Fruit fly (Drosophila melanogaster) S2 (cell line): ENCODE measurements around the gene CG6345.

Experiments
- CG8478 ChIP-seq: fragments of >200 bp; optimal IDR thresholded peaks from 2 replicates; lab custom pipeline; 2018
- CTCF ChIP-seq, 2 experiments: fragments of >200 bp; optimal IDR thresholded peaks; 2 replicates each; lab custom pipeline; 2018

CG6345 gene

DNA sequence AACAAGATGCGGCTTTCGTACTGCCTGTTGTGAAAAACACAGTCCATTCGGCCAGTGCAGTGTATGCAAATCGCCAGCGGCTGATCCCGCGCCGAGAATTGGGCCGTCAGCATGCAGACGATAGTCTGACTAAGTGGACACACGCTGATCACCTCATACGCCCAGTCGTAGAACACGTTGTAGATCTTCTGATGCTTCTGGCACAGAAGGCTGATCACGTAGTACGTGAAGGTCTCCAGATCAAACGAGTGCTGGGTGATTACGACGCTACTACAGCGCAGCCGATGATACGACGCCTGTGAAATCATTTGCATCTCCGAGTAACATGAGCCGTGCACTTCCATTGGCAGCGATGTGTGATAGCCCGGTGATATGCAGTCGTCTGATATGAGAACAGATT lies 11.9 kb downstream of the CG6345 start:
- TF ChIP-seq CG8478 (lab: Kevin White, UChicago) (no peak), CTCF (optimal IDR thresholded peaks at IDR 0.05; lab: Kevin White, UChicago) (no peak)

DNA sequence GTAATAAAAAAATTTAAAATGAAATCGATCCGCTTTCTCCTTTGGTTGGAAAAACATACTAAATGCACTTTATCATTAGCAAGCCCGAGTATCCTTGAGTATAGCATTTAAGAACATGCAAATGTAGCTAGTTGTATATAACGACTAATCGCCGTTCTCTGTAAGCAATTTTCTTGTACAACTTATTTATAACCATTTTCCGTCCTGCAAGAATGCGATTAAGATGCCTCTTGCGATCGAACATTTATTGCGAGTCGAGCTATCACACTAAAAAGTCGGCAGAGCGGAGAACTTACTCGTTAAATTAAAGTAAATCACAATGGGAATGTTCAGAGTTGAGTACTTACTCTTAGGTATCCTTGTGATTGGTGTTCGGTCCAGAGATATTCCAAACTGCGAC lies 15.1 kb downstream of the CG6345 start, which contains the start of gene mthl11:
Gene mthl11, plus strand, starts transcription at position 301 of the 400 bp plus-strand sequence.
- TF ChIP-seq CG8478 (lab: Kevin White, UChicago) (no peak), CTCF (optimal IDR thresholded peaks at IDR 0.05; lab: Kevin White, UChicago) (no peak)

DNA sequence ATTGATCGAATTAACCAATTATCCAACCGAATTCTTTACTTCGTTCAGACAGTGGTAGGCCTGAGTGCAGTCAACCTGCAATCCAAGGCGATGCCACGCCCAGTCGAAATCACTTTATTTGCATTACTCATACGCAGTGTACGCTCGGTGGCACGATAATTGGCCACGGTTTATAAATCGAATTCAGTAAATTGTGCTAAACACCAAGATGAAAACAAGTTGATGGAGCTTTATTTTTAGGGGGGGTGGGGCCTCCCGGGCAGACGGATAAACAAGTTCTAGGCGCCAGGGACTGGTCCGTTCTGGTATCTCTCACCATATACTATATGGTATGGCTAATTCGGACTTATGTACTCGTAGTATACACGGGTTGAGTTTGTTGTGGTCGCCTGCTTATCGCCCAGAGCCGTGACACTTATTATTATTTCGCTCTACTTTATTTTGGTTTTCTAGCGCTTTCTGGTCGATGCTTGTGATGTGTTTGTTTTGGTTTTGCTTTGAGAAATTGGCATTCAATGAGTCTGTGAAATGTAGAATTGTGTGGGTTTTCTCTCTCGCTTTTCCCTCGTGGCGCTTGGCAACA lies 20.5 kb downstream of the CG6345 start:
- no peak for TF ChIP-seq CG8478 (lab: Kevin White, UChicago)
- TF ChIP-seq CTCF (optimal IDR thresholded peaks at IDR 0.05; lab: Kevin White, UChicago), result no peak

DNA sequence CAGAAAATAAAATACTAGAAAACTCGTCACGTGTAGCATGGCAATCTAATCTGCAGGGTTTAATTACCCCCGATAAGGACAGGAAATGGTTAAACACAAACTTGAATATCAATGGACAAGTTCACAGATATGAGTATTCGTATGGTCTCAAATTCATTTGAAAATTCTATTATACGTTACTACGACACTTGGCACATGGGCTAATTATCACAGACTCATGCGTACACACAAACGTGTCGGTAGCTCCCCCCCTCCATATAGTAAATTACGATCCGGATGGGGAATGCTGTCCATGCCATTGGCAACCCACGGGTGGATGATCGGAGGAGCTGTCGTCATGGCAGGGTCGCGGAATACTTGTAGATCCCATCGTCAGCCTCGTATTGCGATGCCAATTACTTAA lies 21.5 kb downstream of the CG6345 start:
- TF ChIP-seq CTCF (optimal IDR thresholded peaks at IDR 0.05; lab: Kevin White, UChicago) (no peak), CG8478 (lab: Kevin White, UChicago) (no peak)

DNA sequence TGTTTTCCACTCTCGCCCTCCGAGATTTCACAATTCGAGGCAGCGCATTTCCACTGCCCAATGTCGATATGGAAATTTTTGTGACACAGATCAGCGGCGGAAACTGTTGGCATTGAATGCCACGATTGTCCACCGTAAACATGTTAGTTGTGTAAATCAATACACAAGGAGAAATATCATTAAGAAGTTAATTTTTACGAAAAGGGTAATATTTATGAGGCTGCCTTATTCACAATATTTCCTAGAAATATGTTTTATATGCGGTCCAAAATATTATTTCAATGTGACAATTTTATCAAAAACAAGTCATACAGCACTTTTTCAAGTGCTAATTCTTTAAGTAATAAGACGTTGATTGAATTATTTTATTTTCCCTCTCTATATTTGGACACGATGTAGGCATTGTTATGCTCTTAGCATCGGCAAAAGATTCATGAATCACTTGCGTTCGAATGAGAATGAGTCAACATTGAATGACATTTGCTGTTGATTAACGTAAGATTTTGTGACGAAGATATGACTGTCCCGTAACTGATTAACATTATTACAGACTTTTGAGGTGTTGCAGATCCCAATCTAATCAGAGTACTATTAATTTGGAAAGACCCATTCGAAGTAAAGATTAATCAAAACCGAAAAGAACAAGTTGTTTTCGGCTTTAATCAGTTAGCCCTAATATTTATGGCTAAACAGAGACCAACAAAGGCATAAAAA lies 22.0 kb downstream of the CG6345 start:
- TF ChIP-seq CTCF (optimal IDR thresholded peaks at IDR 0.05; lab: Kevin White, UChicago), result no peak
- TF ChIP-seq CG8478 (lab: Kevin White, UChicago), result no peak

DNA sequence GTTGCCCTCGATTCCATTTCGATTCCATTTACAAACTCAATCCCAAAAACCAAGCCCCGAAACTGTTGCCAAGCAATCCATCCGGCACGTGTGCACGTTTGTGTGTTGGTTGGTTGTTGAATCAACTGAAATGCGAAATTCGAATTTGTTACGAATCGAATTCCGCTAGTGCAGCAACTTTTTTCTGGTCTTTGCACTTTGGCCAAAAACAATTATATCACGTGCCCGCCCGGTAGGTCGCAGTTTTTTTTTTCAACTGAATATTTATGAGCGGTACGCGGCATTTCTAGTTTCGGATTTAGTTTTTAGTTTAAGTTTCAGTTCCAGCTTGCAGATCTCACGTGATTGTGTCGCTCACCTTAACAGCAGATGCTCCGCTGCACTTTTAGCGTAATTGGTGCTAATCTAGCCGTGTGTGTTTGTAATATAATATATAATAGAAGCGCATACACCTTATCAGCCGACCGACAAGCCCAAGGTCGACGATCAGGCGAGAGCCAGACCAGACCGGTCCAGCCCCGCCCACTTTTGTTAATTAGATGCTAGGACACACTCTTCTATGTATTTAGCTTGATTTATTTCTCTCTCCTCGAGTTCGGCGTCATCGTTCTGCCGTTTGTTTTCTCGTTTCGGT lies 22.7 kb downstream of the CG6345 start:
- TF ChIP-seq CTCF (optimal IDR thresholded peaks at IDR 0.05; lab: Kevin White, UChicago) (no peak), CG8478 (lab: Kevin White, UChicago) (no peak)

DNA sequence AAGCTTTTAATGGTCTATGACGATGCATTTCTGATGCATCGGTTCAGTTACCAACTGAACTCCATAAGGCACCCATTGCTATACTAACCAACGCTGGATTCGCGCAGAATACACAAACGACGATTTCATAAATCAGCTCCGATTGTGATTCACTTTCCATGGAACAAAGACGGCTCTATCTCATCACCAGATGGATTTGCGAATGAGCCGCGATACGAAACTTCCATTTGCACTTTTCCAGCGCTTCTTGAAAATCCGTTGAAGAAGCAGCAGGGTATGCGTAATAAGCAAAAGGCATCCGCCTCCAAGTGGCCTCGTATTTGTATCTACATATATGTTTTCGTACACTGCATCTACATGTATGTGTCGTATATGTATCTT lies 23.3 kb downstream of the CG6345 start:
- TF ChIP-seq CG8478 (lab: Kevin White, UChicago), result no peak
- TF ChIP-seq CTCF (optimal IDR thresholded peaks at IDR 0.05; lab: Kevin White, UChicago), result no peak

DNA sequence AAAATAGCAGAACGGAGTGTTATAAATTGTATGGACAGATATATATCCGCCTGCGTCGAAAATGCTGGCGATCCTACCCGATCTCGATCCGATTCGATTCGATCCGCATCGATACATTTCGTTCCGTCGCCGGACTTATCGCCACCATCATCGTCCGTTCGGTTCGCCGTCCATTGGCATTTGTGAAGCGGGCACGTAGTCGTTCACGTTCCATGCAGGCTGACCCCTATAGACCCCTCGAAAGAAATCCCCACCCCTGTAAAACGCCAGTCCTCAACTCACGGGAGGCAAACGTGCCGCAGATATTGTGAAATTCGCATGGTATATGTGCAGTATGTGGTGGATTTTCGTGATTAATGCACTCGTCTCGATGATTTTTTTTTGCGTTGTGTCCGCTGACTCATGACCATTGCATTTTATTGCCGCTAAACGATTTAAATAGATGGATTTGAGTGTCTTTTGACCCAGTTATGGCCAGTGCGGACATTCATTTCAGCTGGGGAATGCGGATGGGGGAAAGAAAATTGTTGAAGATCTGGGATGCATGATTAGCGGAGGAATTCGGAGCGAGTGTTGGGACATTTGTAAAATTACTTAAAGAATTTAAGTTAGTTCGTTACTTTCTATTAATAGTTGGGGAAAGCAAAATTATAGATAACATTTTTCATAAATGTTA lies 23.8 kb downstream of the CG6345 start:
- TF ChIP-seq CG8478 (lab: Kevin White, UChicago) (no peak), CTCF (optimal IDR thresholded peaks at IDR 0.05; lab: Kevin White, UChicago) (no peak)

DNA sequence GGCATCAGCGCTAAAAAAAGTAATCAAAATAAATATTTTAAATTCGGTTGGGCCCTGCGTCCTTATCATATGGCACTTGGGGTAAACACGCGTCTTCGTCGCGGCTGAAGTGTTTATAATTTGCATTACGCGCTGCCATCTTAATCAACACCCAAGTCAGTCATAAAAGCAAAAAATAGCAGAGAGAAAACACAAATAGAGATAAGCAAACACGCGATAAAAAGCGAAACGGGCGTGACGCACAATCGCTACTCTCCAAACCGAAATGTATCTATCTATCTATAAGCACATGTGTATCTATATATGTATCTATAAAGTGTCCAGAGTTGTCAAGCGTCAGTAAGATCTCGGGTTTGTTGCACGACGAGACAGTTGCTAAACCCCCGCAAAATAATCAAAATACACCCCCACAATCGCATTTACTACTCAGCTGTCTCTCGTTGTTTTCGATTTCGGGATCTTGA lies 24.9 kb downstream of the CG6345 start:
- no peak for TF ChIP-seq CTCF (optimal IDR thresholded peaks at IDR 0.05; lab: Kevin White, UChicago)
- TF ChIP-seq CG8478 (lab: Kevin White, UChicago), result no peak

DNA sequence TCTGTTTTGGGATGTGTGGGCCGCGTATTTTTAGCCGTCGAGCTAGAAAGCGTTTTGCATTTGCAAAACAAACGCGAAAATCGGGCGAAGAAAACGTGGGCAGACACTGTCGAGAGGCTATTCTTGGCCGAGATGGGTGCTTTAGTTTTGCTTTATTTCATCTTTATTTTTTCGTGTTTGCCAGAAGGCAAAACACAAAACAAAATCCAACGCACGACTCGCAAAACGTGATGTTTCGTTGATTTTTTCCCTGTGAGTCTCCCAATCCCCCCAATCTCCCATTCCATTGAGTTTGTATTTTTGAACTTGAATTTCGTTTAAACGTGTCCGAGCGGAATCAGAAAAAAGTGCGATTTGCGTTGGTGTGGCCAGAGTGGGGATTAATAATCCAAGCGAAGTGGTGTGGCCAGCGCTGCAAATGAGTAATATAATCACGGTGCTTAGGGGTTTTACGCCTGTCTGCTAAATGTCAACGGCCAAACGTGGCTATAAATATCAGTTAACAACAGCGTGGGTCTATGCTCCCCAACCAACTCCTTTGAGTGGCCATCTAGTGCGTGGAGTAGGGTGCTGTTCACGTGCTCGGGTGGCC lies 25.9 kb downstream of the CG6345 start:
- no peak for TF ChIP-seq CTCF (optimal IDR thresholded peaks at IDR 0.05; lab: Kevin White, UChicago)
- no peak for TF ChIP-seq CG8478 (lab: Kevin White, UChicago)

DNA sequence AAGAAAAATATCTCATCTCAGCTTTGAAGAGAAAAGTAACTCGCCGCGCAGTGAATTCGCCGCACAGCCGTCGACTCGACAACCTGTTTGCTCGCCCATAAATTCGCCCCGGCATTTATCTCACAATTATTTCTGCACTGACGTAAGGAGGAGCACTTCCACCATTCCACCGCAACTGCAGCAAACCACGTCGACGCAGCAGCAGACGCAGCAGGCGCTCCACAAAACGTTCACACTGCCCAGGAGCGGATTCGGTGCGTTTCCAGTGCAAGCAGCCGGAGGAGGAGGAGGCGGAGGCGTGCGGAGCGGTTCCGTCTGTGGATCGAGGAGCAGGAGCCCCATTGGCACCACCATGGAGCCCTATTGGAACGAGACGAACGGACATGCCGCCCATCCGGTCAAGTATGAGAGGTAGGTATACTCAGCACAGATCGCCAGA lies 26.8 kb downstream of the CG6345 start:
- TF ChIP-seq CG8478 (lab: Kevin White, UChicago) (no peak), CTCF (optimal IDR thresholded peaks at IDR 0.05; lab: Kevin White, UChicago) (no peak)

DNA sequence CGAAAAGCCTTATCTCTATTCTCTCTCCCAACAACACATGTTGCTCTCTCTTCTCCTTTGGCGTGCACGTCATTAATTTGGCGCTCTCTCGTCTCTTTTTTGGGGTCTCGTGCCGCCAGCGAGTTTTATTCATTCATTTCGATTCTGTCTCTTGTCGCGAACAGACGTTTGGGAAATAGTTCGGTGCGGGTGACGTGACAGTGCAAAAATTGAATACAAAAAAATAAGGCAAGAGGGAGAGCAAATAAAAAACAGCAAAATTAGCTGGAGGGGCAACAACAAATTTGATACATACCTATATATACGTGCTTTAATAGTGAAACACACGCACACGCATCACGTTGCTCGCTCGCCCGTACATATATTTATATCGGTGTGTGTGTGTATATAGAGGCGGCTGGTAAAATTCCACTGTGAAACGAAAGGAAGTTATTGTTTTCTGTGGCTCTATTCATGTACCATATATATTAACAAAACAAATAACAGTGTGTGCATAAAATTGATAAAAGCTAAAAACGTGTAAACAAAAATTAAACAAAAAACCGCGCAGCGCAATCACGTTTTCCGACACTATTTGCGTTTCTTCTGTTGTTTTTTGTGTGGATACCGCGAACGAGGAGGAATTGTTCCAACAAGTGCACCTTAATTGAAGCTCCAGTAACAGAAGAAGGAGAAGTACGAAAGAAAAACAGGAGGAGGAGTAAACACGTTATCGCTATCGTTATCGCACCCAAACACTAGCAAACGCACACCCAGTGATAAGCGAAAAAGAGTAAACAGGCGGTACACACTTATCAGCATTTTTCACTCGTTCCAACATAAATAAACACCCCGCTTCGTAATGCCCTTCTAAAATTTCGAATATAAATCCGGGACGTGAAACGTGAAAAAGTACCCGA lies 27.5 kb downstream of the CG6345 start, which contains the start of gene cwo:
Gene cwo, plus strand, starts transcription at position 131 of the 899 bp plus-strand sequence.
- TF ChIP-seq CG8478 (lab: Kevin White, UChicago) (no peak), CTCF (optimal IDR thresholded peaks at IDR 0.05; lab: Kevin White, UChicago) (no peak)

DNA sequence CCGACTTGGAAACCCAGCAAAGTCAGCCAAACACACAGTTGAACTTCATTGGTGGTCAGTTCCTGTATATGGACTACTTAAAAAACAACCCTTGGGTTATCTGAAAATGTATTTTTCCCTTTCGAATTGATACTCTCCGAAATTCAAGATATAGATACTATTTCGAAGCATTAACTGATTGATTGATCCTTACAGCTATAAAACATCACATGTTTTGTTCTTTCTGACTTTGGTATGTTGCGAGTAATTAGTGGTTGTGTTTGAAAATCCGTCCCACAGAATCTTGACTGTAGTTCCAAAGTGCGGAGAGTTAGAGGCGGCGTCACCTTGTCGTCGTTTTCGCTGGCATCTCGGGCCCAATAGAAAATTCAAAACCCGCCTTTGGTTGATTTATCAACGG lies 35.8 kb downstream of the CG6345 start:
- no peak for TF ChIP-seq CTCF (optimal IDR thresholded peaks at IDR 0.05; lab: Kevin White, UChicago)
- no peak for TF ChIP-seq CG8478 (lab: Kevin White, UChicago)
